Worm (Caenorhabditis elegans) whole organism, L2 larva: ENCODE data around the gene sedl-1.

Experiments used
- elt-1 ChIP-seq: fragments of 150-350 bp; optimal IDR thresholded peaks from 2 replicates; lab custom pipeline; 2014; ENCODE audit warnings: missing biosample characterization, missing genetic modification characterization
- lsy-2 ChIP-seq, 2 experiments: fragments of 150-350 bp in 1 of 2; sonication (generic microtip) in 1 of 2; optimal IDR thresholded peaks; 2 replicates each; lab custom pipeline; 2014 to 2017; ENCODE audit warnings: missing biosample characterization in 2 of 2, missing genetic modification characterization in 2 of 2
- unc-55 ChIP-seq: fragments of 150-350 bp; sonication (generic microtip); optimal IDR thresholded peaks from 3 replicates; lab custom pipeline; 2014; ENCODE audit warnings: missing biosample characterization, missing genetic modification reagents, missing genetic modification characterization
- ztf-1 ChIP-seq: fragments of 200-800 bp; sonication (Bioruptor generic); conservative IDR thresholded peaks from 2 replicates; pipeline ENCODE4 v1.3.6; 2022; ENCODE audit warnings: missing genetic modification characterization, missing compliant biosample characterization
- ztf-11 ChIP-seq: sonication (generic microtip); optimal IDR thresholded peaks from 2 replicates; lab custom pipeline; 2017; ENCODE audit warnings: missing biosample characterization, missing genetic modification characterization

DNA sequence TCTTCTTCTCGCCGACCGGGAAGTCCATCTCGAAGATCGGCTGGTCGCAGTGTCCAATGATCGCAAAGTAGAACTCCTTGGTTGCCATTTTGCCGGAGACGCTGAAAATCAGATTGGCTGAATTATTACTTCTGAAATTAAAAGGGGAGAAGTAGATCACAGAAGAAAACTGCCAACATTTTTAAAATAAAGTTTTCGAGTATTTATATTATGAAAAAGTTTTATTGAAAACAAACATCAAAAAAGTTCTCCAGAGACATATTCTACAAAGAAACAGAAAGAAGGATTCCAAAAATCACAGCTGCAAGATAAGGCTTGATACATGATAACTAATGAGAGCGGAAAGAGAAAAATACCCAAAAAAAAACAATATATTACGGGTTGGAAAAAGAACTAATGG lies at the start of gene sedl-1:
- TF ChIP-seq ztf-11, result no peak
- TF ChIP-seq ztf-1 (GFP tag; lab: Robert Waterston, UW), result no peak
- no peak for TF ChIP-seq lsy-2 (tag; optimal IDR thresholded peaks at IDR 0.05; lab: Kevin White, UChicago)
- no peak for TF ChIP-seq elt-1 (tag; lab: Kevin White, UChicago)
- TF ChIP-seq unc-55 (GFP tag; lab: Kevin White, UChicago), result no peak
